Fruit fly (Drosophila melanogaster) whole organism, embryonic: ENCODE measurements around the gene CG18598.

Source experiments
- Aef1 ChIP-seq: fragments of 200-800 bp; sonication (Bioruptor generic); IDR thresholded peaks from 3 replicates; pipeline ENCODE4 v1.3.6; 2022; ENCODE audit warnings: missing biosample characterization, missing genetic modification characterization
- B-H2 ChIP-seq: fragments of 200-800 bp; sonication (Bioruptor generic); optimal IDR thresholded peaks from 2 replicates; lab custom pipeline; 2018; ENCODE audit warnings: missing biosample characterization, mild to moderate bottlenecking, missing genetic modification characterization
- CG10543 ChIP-seq: fragments of 200-800 bp; sonication (Bioruptor generic); optimal IDR thresholded peaks from 3 replicates; lab custom pipeline; 2017; ENCODE audit warnings: missing biosample characterization, mild to moderate bottlenecking, missing genetic modification characterization, moderate library complexity
- CG11560 ChIP-seq: fragments of 200-800 bp; sonication (Bioruptor generic); IDR thresholded peaks from 3 replicates; pipeline ENCODE4 v1.3.6; 2022; ENCODE audit warnings: missing biosample characterization, missing genetic modification characterization
- CG11695 ChIP-seq: fragments of 200-800 bp; sonication (Bioruptor generic); IDR thresholded peaks from 3 replicates; pipeline ENCODE4 v1.3.6; 2022; ENCODE audit warnings: missing biosample characterization, missing genetic modification characterization
- CG11696 ChIP-seq: fragments of 200-800 bp; sonication (Bioruptor generic); IDR thresholded peaks from 2 replicates; pipeline ENCODE4 v1.3.6; 2022; ENCODE audit warnings: missing biosample characterization, missing genetic modification characterization
- CG13123 ChIP-seq: fragments of 200-800 bp; sonication (Bioruptor generic); optimal IDR thresholded peaks from 2 replicates; lab custom pipeline; 2016; ENCODE audit warnings: missing biosample characterization, missing genetic modification characterization
- CG13424 ChIP-seq: fragments of 200-800 bp; sonication (Bioruptor generic); optimal IDR thresholded peaks from 2 replicates; lab custom pipeline; 2019; ENCODE audit warnings: missing biosample characterization, mild to moderate bottlenecking, missing genetic modification characterization, moderate library complexity
- CG14710 ChIP-seq: fragments of 200-800 bp; sonication (Bioruptor generic); optimal IDR thresholded peaks from 3 replicates; lab custom pipeline; 2019; ENCODE audit warnings: missing biosample characterization, mild to moderate bottlenecking, missing genetic modification characterization, moderate library complexity
- CG15479 ChIP-seq: fragments of 200-800 bp; sonication (Bioruptor generic); optimal IDR thresholded peaks from 3 replicates; lab custom pipeline; 2019; ENCODE audit warnings: missing biosample characterization, mild to moderate bottlenecking, missing genetic modification characterization, moderate library complexity
- CG18599 ChIP-seq: fragments of 200-800 bp; sonication (Bioruptor generic); optimal IDR thresholded peaks from 3 replicates; lab custom pipeline; 2017; ENCODE audit warnings: missing biosample characterization, missing genetic modification characterization, mild to moderate bottlenecking, moderate library complexity, missing genetic modification reagents
- CG18764 ChIP-seq: fragments of 200-800 bp; sonication (Bioruptor generic); optimal IDR thresholded peaks from 3 replicates; lab custom pipeline; 2016; ENCODE audit warnings: missing biosample characterization, missing genetic modification characterization
- CG31388 ChIP-seq: fragments of 200-800 bp; sonication (Bioruptor generic); optimal IDR thresholded peaks from 2 replicates; lab custom pipeline; 2016; ENCODE audit warnings: missing biosample characterization, missing genetic modification characterization
- CG33213 ChIP-seq: fragments of 200-800 bp; sonication (Bioruptor generic); optimal IDR thresholded peaks from 3 replicates; lab custom pipeline; 2016; ENCODE audit warnings: missing biosample characterization, missing genetic modification characterization
- CG34422 ChIP-seq: fragments of 200-800 bp; sonication (Bioruptor generic); IDR thresholded peaks from 3 replicates; pipeline ENCODE4 v1.3.6; 2022; ENCODE audit warnings: missing biosample characterization, missing genetic modification characterization
- CG4360 ChIP-seq: fragments of 200-800 bp; sonication (Bioruptor generic); IDR thresholded peaks from 2 replicates; pipeline ENCODE4 v1.3.6; 2022; ENCODE audit warnings: missing biosample characterization, missing genetic modification characterization
- CG43689 ChIP-seq: fragments of 200-800 bp; sonication (Bioruptor generic); IDR thresholded peaks from 2 replicates; pipeline ENCODE4 v1.3.6; 2022; ENCODE audit warnings: missing biosample characterization, missing genetic modification characterization
- CG4424 ChIP-seq: fragments of 200-800 bp; sonication (Bioruptor generic); optimal IDR thresholded peaks from 3 replicates; lab custom pipeline; 2016; ENCODE audit warnings: missing biosample characterization, missing genetic modification characterization
- CG6791 ChIP-seq: fragments of 200-800 bp; sonication (Bioruptor generic); IDR thresholded peaks from 3 replicates; pipeline ENCODE4 v1.3.6; 2022; ENCODE audit warnings: missing biosample characterization, missing genetic modification characterization; ENCODE audit not compliant: partially characterized antibody
- CG7372 ChIP-seq: fragments of 200-800 bp; sonication (Bioruptor generic); IDR thresholded peaks from 2 replicates; pipeline ENCODE4 v1.3.6; 2022; ENCODE audit warnings: missing biosample characterization, missing genetic modification characterization
- CG7963 ChIP-seq: fragments of 200-800 bp; sonication (Bioruptor generic); IDR thresholded peaks from 3 replicates; pipeline ENCODE4 v1.3.6; 2022; ENCODE audit warnings: missing biosample characterization, missing genetic modification characterization; ENCODE audit not compliant: partially characterized antibody
- CG9727 ChIP-seq: fragments of 200-800 bp; sonication (Bioruptor generic); optimal IDR thresholded peaks from 3 replicates; lab custom pipeline; 2017; ENCODE audit warnings: missing biosample characterization, mild to moderate bottlenecking, missing genetic modification characterization
- Dfd ChIP-seq, 2 experiments: fragments of >200 bp; optimal IDR thresholded peaks; 2 replicates each; lab custom pipeline; 2017; ENCODE audit warnings: missing biosample characterization in 2 of 2, missing genetic modification characterization in 2 of 2
- Dp ChIP-seq: fragments of 200-800 bp; sonication (Bioruptor generic); optimal IDR thresholded peaks from 2 replicates; lab custom pipeline; 2018; ENCODE audit warnings: missing biosample characterization, mild to moderate bottlenecking, missing genetic modification characterization, moderate library complexity
- Ets97D ChIP-seq: fragments of 200-800 bp; sonication (Bioruptor generic); optimal IDR thresholded peaks from 3 replicates; lab custom pipeline; 2016; ENCODE audit warnings: missing biosample characterization, missing genetic modification characterization
- HmgD ChIP-seq: fragments of 200-800 bp; sonication (Bioruptor generic); optimal IDR thresholded peaks from 3 replicates; lab custom pipeline; 2016; ENCODE audit warnings: missing biosample characterization, missing genetic modification characterization
- HmgZ ChIP-seq: fragments of 200-800 bp; sonication (Bioruptor generic); optimal IDR thresholded peaks from 2 replicates; lab custom pipeline; 2018; ENCODE audit warnings: missing biosample characterization, mild to moderate bottlenecking, missing genetic modification characterization
- Hr39 ChIP-seq: fragments of >200 bp; optimal IDR thresholded peaks from 2 replicates; lab custom pipeline; 2017
- Hr51 ChIP-seq, 2 experiments: fragments of 200-800 bp; sonication (Bioruptor generic); optimal IDR thresholded peaks; 2 replicates in 1 of 2; 3 replicates in 1 of 2; lab custom pipeline; 2016 to 2018; ENCODE audit warnings: missing biosample characterization in 2 of 2, missing genetic modification characterization in 2 of 2, mild to moderate bottlenecking in 1 of 2, moderate library complexity in 1 of 2
- MTF-1 ChIP-seq: fragments of 200-800 bp; sonication (Bioruptor generic); optimal IDR thresholded peaks from 2 replicates; lab custom pipeline; 2018; ENCODE audit warnings: missing biosample characterization, mild to moderate bottlenecking, missing genetic modification characterization, borderline replicate concordance
- NFAT ChIP-seq: fragments of 200-800 bp; sonication (Bioruptor generic); IDR thresholded peaks from 2 replicates; pipeline ENCODE4 v1.3.6; 2022; ENCODE audit warnings: missing biosample characterization, missing genetic modification characterization
- Oli ChIP-seq: fragments of 200-800 bp; sonication (Bioruptor generic); optimal IDR thresholded peaks from 2 replicates; lab custom pipeline; 2018; ENCODE audit warnings: missing biosample characterization, mild to moderate bottlenecking, missing genetic modification characterization, moderate library complexity
- Sry-δ ChIP-seq: fragments of 200-800 bp; sonication (Bioruptor generic); optimal IDR thresholded peaks from 2 replicates; lab custom pipeline; 2016; ENCODE audit warnings: missing biosample characterization, missing genetic modification characterization
- ase ChIP-seq: fragments of 200-800 bp; sonication (Bioruptor generic); IDR thresholded peaks from 3 replicates; pipeline ENCODE4 v1.3.6; 2022; ENCODE audit warnings: missing biosample characterization, missing genetic modification characterization
- chinmo ChIP-seq: fragments of 200-800 bp; sonication (Bioruptor generic); IDR thresholded peaks from 4 replicates; pipeline ENCODE4 v1.3.6; 2022; ENCODE audit warnings: missing biosample characterization, missing genetic modification characterization; ENCODE audit not compliant: partially characterized antibody
- ci ChIP-seq: fragments of 200-800 bp; sonication (Bioruptor generic); IDR thresholded peaks from 3 replicates; pipeline ENCODE4 v1.3.6; 2022; ENCODE audit warnings: missing biosample characterization, missing genetic modification characterization
- dm ChIP-seq: fragments of 200-800 bp; sonication (Bioruptor generic); optimal IDR thresholded peaks from 3 replicates; lab custom pipeline; 2016; ENCODE audit warnings: missing biosample characterization, missing genetic modification characterization
- ewg ChIP-seq: fragments of 200-800 bp; sonication (Bioruptor generic); optimal IDR thresholded peaks from 3 replicates; lab custom pipeline; 2017; ENCODE audit warnings: mild to moderate bottlenecking, missing biosample characterization, missing genetic modification reagents, missing genetic modification characterization
- exex ChIP-seq: fragments of 200-800 bp; sonication (Bioruptor generic); optimal IDR thresholded peaks from 4 replicates; lab custom pipeline; 2018; ENCODE audit warnings: missing biosample characterization, mild to moderate bottlenecking, missing genetic modification characterization, moderate library complexity
- ind ChIP-seq: fragments of 200-800 bp; sonication (Bioruptor generic); optimal IDR thresholded peaks from 3 replicates; lab custom pipeline; 2016; ENCODE audit warnings: missing biosample characterization, missing genetic modification characterization
- jing ChIP-seq: fragments of 200-800 bp; sonication (Bioruptor generic); optimal IDR thresholded peaks from 2 replicates; lab custom pipeline; 2018; ENCODE audit warnings: missing biosample characterization, mild to moderate bottlenecking, missing genetic modification characterization
- nau ChIP-seq: fragments of 200-800 bp; sonication (Bioruptor generic); optimal IDR thresholded peaks from 3 replicates; lab custom pipeline; 2017; ENCODE audit warnings: missing biosample characterization, mild to moderate bottlenecking, missing genetic modification characterization, missing genetic modification reagents
- pum ChIP-seq: fragments of 200-800 bp; sonication (Bioruptor generic); optimal IDR thresholded peaks from 2 replicates; lab custom pipeline; 2016; ENCODE audit warnings: missing biosample characterization, missing genetic modification characterization
- row ChIP-seq: fragments of 200-800 bp; sonication (Bioruptor generic); IDR thresholded peaks from 3 replicates; pipeline ENCODE4 v1.3.6; 2022; ENCODE audit warnings: missing biosample characterization, missing genetic modification characterization
- slou ChIP-seq: fragments of 200-800 bp; sonication (Bioruptor generic); optimal IDR thresholded peaks from 3 replicates; lab custom pipeline; 2016; ENCODE audit warnings: missing biosample characterization, missing genetic modification characterization
- sqz ChIP-seq: fragments of 200-800 bp; sonication (Bioruptor generic); optimal IDR thresholded peaks from 3 replicates; lab custom pipeline; 2018; ENCODE audit warnings: missing biosample characterization, mild to moderate bottlenecking, missing genetic modification characterization
- ssp ChIP-seq: fragments of 200-800 bp; sonication (Bioruptor generic); IDR thresholded peaks from 2 replicates; pipeline ENCODE4 v1.3.6; 2022; ENCODE audit warnings: missing biosample characterization, missing genetic modification characterization
- tup ChIP-seq: fragments of 200-800 bp; sonication (Bioruptor generic); optimal IDR thresholded peaks from 2 replicates; lab custom pipeline; 2016; ENCODE audit warnings: missing biosample characterization, mild to moderate bottlenecking, missing genetic modification characterization, moderate library complexity
- vnd ChIP-seq: fragments of 200-800 bp; sonication (Bioruptor generic); IDR thresholded peaks from 3 replicates; pipeline ENCODE4 v1.3.6; 2022; ENCODE audit warnings: missing biosample characterization, missing genetic modification characterization; ENCODE audit not compliant: partially characterized antibody

Gene CG18598

DNA sequence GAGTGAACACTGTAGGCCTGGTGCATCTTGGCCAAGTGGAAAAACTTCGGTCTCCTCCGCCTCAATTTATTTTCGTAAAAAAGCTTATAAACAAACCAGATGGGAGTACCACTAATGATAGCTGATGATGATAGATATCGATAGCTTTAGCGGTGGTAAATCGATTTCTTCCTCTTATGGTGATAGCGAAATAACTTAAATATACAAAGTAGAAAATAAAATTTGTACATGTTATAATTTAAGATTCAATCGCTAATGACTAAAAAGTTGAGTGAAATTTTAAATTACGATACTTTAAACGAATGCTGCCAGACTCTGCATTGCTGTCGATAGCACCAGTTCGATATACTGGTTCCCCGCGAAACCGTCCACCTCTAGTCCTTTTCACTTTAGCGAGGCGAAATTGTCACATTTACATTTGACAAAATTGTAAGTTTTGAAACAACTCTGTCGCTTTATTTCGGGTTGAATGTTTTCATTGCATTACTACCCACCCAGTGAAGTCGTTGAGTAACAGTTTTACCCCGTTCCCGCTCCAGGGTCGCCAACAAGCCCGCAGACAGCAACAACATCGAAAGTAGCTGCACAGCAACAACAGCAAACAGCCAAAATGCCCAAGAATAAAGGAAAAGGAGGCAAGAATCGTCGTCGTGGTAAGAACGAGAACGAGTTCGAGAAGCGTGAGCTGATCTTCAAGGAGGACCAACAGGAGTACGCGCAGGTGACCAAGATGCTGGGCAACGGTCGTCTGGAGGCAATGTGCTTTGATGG lies 23.6 kb downstream of the CG18598 start, which contains the start of the genes Vps39 and eIF1A (continued):
- no peak for TF ChIP-seq CG11696
- peak; percentile 59 for TF ChIP-seq HmgZ (tag; lab: Kevin White, UChicago)
- TF ChIP-seq slou (GFP tag; lab: Kevin White, UChicago), result peak; percentile 25
- no peak for TF ChIP-seq Hr39 (lab: Kevin White, UChicago)
- TF ChIP-seq HmgD (GFP tag; lab: Kevin White, UChicago), result no peak
- TF ChIP-seq CG43689 (GFP tag; lab: Robert Waterston, UW), result no peak
- TF ChIP-seq CG7963 (GFP tag; lab: Robert Waterston, UW), result peak; percentile 66
- TF ChIP-seq nau, result no peak
- TF ChIP-seq ase (GFP tag; lab: Robert Waterston, UW), result no peak
- TF ChIP-seq CG7372, result peak; percentile 53; the same call in 1 of the 2 replicates
- TF ChIP-seq Aef1 (GFP tag; lab: Robert Waterston, UW), result 0 out of 3 replicates have a peak, but pooled peaks have one; percentile 21
- no peak for TF ChIP-seq tup (GFP tag; lab: Kevin White, UChicago)
- peak; percentile 5 for TF ChIP-seq CG33213 (GFP tag; lab: Kevin White, UChicago)
- no peak for TF ChIP-seq Dfd (GFP tag; optimal IDR thresholded peaks at IDR 0.05; lab: Kevin White, UChicago)
- TF ChIP-seq Oli (tag; lab: Kevin White, UChicago), result no peak
- no peak for TF ChIP-seq jing (GFP tag; lab: Kevin White, UChicago)
- no peak for TF ChIP-seq MTF-1 (GFP tag; lab: Kevin White, UChicago)
- peak; percentile 67 for TF ChIP-seq CG14710 (tag; lab: Kevin White, UChicago)
- TF ChIP-seq CG6791 (GFP tag; lab: Robert Waterston, UW), result peak; percentile 74; the same call in 2 of the 3 replicates
- TF ChIP-seq Sry-δ, result peak; percentile 95
- peak; percentile 89 for TF ChIP-seq vnd (GFP tag; lab: Robert Waterston, UW)
- TF ChIP-seq pum (GFP tag; lab: Kevin White, UChicago), result peak; percentile 32
- no peak for TF ChIP-seq NFAT (GFP tag; lab: Robert Waterston, UW)
- peak; percentile 35 for TF ChIP-seq CG4424 (GFP tag; lab: Kevin White, UChicago)
- peak; percentile 81 for TF ChIP-seq row (GFP tag; lab: Robert Waterston, UW)
- no peak for TF ChIP-seq exex
- TF ChIP-seq CG13123 (GFP tag; lab: Kevin White, UChicago), result peak; percentile 44
- no peak for TF ChIP-seq CG11560 (tag; lab: Robert Waterston, UW)
- TF ChIP-seq B-H2, result peak; percentile 10
- TF ChIP-seq CG18764 (GFP tag; lab: Kevin White, UChicago), result no peak
- TF ChIP-seq CG31388 (GFP tag; lab: Kevin White, UChicago), result no peak
- peak; percentile 45 for TF ChIP-seq Dp (GFP tag; lab: Kevin White, UChicago)
- TF ChIP-seq CG15479 (GFP tag; lab: Kevin White, UChicago), result no peak
- TF ChIP-seq ci (GFP tag; lab: Robert Waterston, UW), result no peak
- TF ChIP-seq Hr51 (GFP tag; optimal IDR thresholded peaks at IDR 0.05; lab: Kevin White, UChicago), result peak in 1 of 2 experiments; percentile 33
- TF ChIP-seq ewg (GFP tag; lab: Kevin White, UChicago), result peak; percentile 26
- TF ChIP-seq CG4360 (GFP tag; lab: Robert Waterston, UW), result peak; percentile 72; the same call in 1 of the 2 replicates
- peak; percentile 36 for TF ChIP-seq CG13424 (tag; lab: Kevin White, UChicago)
- TF ChIP-seq ssp (GFP tag; lab: Robert Waterston, UW), result peak; percentile 47
- peak; percentile 15 for TF ChIP-seq CG10543 (GFP tag; lab: Kevin White, UChicago)
- TF ChIP-seq CG11695 (GFP tag; lab: Robert Waterston, UW), result no peak
- peak; percentile 60; the same call in 1 of the 4 replicates for TF ChIP-seq chinmo (GFP tag; lab: Robert Waterston, UW)
- TF ChIP-seq CG34422 (GFP tag; lab: Robert Waterston, UW), result no peak
- no peak for TF ChIP-seq sqz (GFP tag; lab: Kevin White, UChicago)
- peak; percentile 70 for TF ChIP-seq CG18599
- peak; percentile 70 for TF ChIP-seq Ets97D (GFP tag; lab: Kevin White, UChicago)
- peak; percentile 29 for TF ChIP-seq ind
- peak; percentile 54 for TF ChIP-seq CG9727 (GFP tag; lab: Kevin White, UChicago)
- TF ChIP-seq dm (GFP tag; lab: Kevin White, UChicago), result peak; percentile 76
